Worm (Caenorhabditis elegans) whole organism, young adult: ENCODE data around the gene spat-1.

ENCODE experiments used
- C17E4.6 ChIP-seq: fragments of 200-800 bp; sonication (Bioruptor generic); IDR thresholded peaks from 2 replicates; pipeline ENCODE4 v1.3.6; 2022; ENCODE audit warnings: missing genetic modification reagents, missing genetic modification characterization, missing compliant biosample characterization
- F10E7.11 ChIP-seq: sonication (generic microtip); optimal IDR thresholded peaks from 2 replicates; lab custom pipeline; 2017; ENCODE audit warnings: mild to moderate bottlenecking, missing genetic modification characterization, moderate library complexity, missing compliant biosample characterization
- F33H1.4 ChIP-seq: fragments of 200-800 bp; sonication (Bioruptor generic); IDR thresholded peaks from 2 replicates; pipeline ENCODE4 v1.3.6; 2022; ENCODE audit warnings: missing genetic modification reagents, missing genetic modification characterization, missing compliant biosample characterization
- F57A8.1 ChIP-seq: fragments of 200-800 bp; sonication (Bioruptor generic); optimal IDR thresholded peaks from 2 replicates; lab custom pipeline; 2018; ENCODE audit warnings: mild to moderate bottlenecking, missing genetic modification characterization, moderate library complexity, missing compliant biosample characterization
- F57C9.4 ChIP-seq: sonication (generic microtip); optimal IDR thresholded peaks from 2 replicates; lab custom pipeline; 2017; ENCODE audit warnings: mild to moderate bottlenecking, missing genetic modification characterization, missing compliant biosample characterization
- K12H6.12 ChIP-seq: fragments of 200-800 bp; sonication (Bioruptor generic); optimal IDR thresholded peaks from 2 replicates; lab custom pipeline; 2018; ENCODE audit warnings: mild to moderate bottlenecking, missing genetic modification characterization, missing compliant biosample characterization
- Y53F4B.3 ChIP-seq: fragments of 200-800 bp; sonication (Bioruptor generic); IDR thresholded peaks from 2 replicates; pipeline ENCODE4 v1.3.6; 2022; ENCODE audit warnings: missing genetic modification reagents, missing genetic modification characterization, missing compliant biosample characterization
- ama-1 ChIP-seq, 3 experiments: fragments of 150-350 bp in 1 of 3; sonication (generic microtip) in 2 of 3; optimal IDR thresholded peaks; 2 replicates each; lab custom pipeline; 2014 to 2018; ENCODE audit warnings: missing biosample characterization in 2 of 3, missing genetic modification characterization in 2 of 3, missing genetic modification reagents in 2 of 3
- aptf-2 ChIP-seq: fragments of 200-800 bp; sonication (Bioruptor generic); conservative IDR thresholded peaks from 2 replicates; pipeline ENCODE4 v1.3.6; 2022; ENCODE audit warnings: missing genetic modification reagents, missing genetic modification characterization, missing compliant biosample characterization
- aptf-3 ChIP-seq: fragments of 200-800 bp; sonication (Bioruptor generic); IDR thresholded peaks from 2 replicates; pipeline ENCODE4 v1.3.6; 2022; ENCODE audit warnings: missing genetic modification characterization, missing compliant biosample characterization
- athp-1 ChIP-seq: sonication (generic microtip); optimal IDR thresholded peaks from 2 replicates; lab custom pipeline; 2017; ENCODE audit warnings: mild to moderate bottlenecking, missing genetic modification characterization, missing compliant biosample characterization
- attf-5 ChIP-seq: fragments of 200-800 bp; sonication (Bioruptor generic); optimal IDR thresholded peaks from 2 replicates; lab custom pipeline; 2018; ENCODE audit warnings: mild to moderate bottlenecking, missing genetic modification characterization, missing compliant biosample characterization
- bed-1 ChIP-seq: fragments of 200-800 bp; sonication (Bioruptor generic); IDR thresholded peaks from 2 replicates; pipeline ENCODE4 v1.3.6; 2022; ENCODE audit warnings: missing genetic modification reagents, missing genetic modification characterization, missing compliant biosample characterization
- bed-2 ChIP-seq: fragments of 200-800 bp; sonication (Bioruptor generic); IDR thresholded peaks from 2 replicates; pipeline ENCODE4 v1.3.6; 2022; ENCODE audit warnings: missing genetic modification reagents, missing genetic modification characterization, missing compliant biosample characterization
- ceh-40 ChIP-seq: fragments of 200-800 bp; sonication (Bioruptor generic); IDR thresholded peaks from 2 replicates; pipeline ENCODE4 v1.3.6; 2022; ENCODE audit warnings: missing genetic modification characterization, missing compliant biosample characterization
- ceh-91 ChIP-seq: fragments of 200-800 bp; sonication (Bioruptor generic); IDR thresholded peaks from 2 replicates; pipeline ENCODE4 v1.3.6; 2022; ENCODE audit warnings: missing genetic modification reagents, missing genetic modification characterization, missing compliant biosample characterization
- chd-7 ChIP-seq: sonication (generic microtip); optimal IDR thresholded peaks from 2 replicates; lab custom pipeline; 2016; ENCODE audit warnings: mild to moderate bottlenecking, missing genetic modification characterization, moderate library complexity, missing compliant biosample characterization
- die-1 ChIP-seq: sonication (generic microtip); optimal IDR thresholded peaks from 2 replicates; lab custom pipeline; 2016; ENCODE audit warnings: missing genotype, mild to moderate bottlenecking, missing genetic modification characterization, missing compliant biosample characterization
- dox-1 ChIP-seq: fragments of 200-800 bp; sonication (Bioruptor generic); IDR thresholded peaks from 2 replicates; pipeline ENCODE4 v1.3.6; 2022; ENCODE audit warnings: missing genetic modification reagents, missing genetic modification characterization, missing compliant biosample characterization
- efl-1 ChIP-seq: fragments of 150-350 bp; optimal IDR thresholded peaks from 2 replicates; lab custom pipeline; 2014; ENCODE audit warnings: missing biosample characterization, missing genetic modification reagents, missing genetic modification characterization
- hmg-1.2 ChIP-seq: fragments of 200-800 bp; sonication (Bioruptor generic); IDR thresholded peaks from 2 replicates; pipeline ENCODE4 v1.3.6; 2022; ENCODE audit warnings: missing genetic modification reagents, missing genetic modification characterization, missing compliant biosample characterization
- hsf-1 ChIP-seq: fragments of 200-800 bp; sonication (Bioruptor generic); IDR thresholded peaks from 2 replicates; pipeline ENCODE4 v1.3.6; 2022; ENCODE audit warnings: missing genetic modification reagents, missing genetic modification characterization, missing compliant biosample characterization
- let-526 ChIP-seq: fragments of 200-800 bp; sonication (Bioruptor generic); IDR thresholded peaks from 2 replicates; pipeline ENCODE4 v1.3.6; 2022; ENCODE audit warnings: missing genetic modification reagents, missing genetic modification characterization, missing compliant biosample characterization
- lsl-1 ChIP-seq: fragments of 200-800 bp; sonication (Bioruptor generic); optimal IDR thresholded peaks from 2 replicates; lab custom pipeline; 2018; ENCODE audit warnings: mild to moderate bottlenecking, missing genetic modification characterization, moderate library complexity, missing compliant biosample characterization
- madf-3 ChIP-seq: fragments of 200-800 bp; sonication (Bioruptor generic); IDR thresholded peaks from 2 replicates; pipeline ENCODE4 v1.3.6; 2022; ENCODE audit warnings: missing genetic modification reagents, missing genetic modification characterization, missing compliant biosample characterization
- mcd-1 ChIP-seq: fragments of 200-800 bp; sonication (Bioruptor generic); IDR thresholded peaks from 2 replicates; pipeline ENCODE4 v1.3.6; 2022; ENCODE audit warnings: missing genetic modification reagents, missing genetic modification characterization, missing compliant biosample characterization
- mes-4 ChIP-seq: sonication (generic microtip); optimal IDR thresholded peaks from 2 replicates; lab custom pipeline; 2016; ENCODE audit warnings: missing genotype, missing genetic modification characterization, missing compliant biosample characterization
- nfya-1 ChIP-seq: sonication (generic microtip); optimal IDR thresholded peaks from 2 replicates; lab custom pipeline; 2017; ENCODE audit warnings: antibody characterized with exemption, missing compliant biosample characterization, missing genetic modification characterization, borderline replicate concordance; ENCODE audit not compliant: insufficient read depth
- nfya-2 ChIP-seq: fragments of 200-800 bp; sonication (Bioruptor generic); IDR thresholded peaks from 2 replicates; pipeline ENCODE4 v1.3.6; 2022; ENCODE audit warnings: missing genetic modification reagents, missing genetic modification characterization, missing compliant biosample characterization
- pbrm-1 ChIP-seq: fragments of 200-800 bp; sonication (Bioruptor generic); IDR thresholded peaks from 2 replicates; pipeline ENCODE4 v1.3.6; 2022; ENCODE audit warnings: missing genetic modification reagents, missing genetic modification characterization, missing compliant biosample characterization
- pha-4 ChIP-seq: fragments of 150-350 bp; sonication (generic microtip); optimal IDR thresholded peaks from 2 replicates; lab custom pipeline; 2014; ENCODE audit warnings: missing biosample characterization, missing genetic modification reagents, missing genetic modification characterization
- rec-8 ChIP-seq, 2 experiments: sonication (generic microtip); optimal IDR thresholded peaks; 2 replicates each; lab custom pipeline; 2016; ENCODE audit warnings: mild to moderate bottlenecking in 2 of 2, missing genetic modification characterization in 2 of 2, missing genetic modification reagents in 2 of 2, missing genotype in 2 of 2, missing biosample characterization in 1 of 2, missing compliant biosample characterization in 1 of 2, moderate library complexity in 1 of 2
- rpc-1 ChIP-seq, 2 experiments: fragments of 150-350 bp in 1 of 2; sonication (generic microtip) in 1 of 2; optimal IDR thresholded peaks; 2 replicates each; lab custom pipeline; 2014 to 2018; ENCODE audit warnings: missing biosample characterization in 1 of 2, missing genetic modification characterization in 1 of 2, missing genetic modification reagents in 1 of 2, missing genotype in 1 of 2
- sdz-38 ChIP-seq: sonication (generic microtip); optimal IDR thresholded peaks from 2 replicates; lab custom pipeline; 2016; ENCODE audit warnings: missing genotype, missing genetic modification characterization, missing compliant biosample characterization
- somi-1 ChIP-seq: fragments of 200-800 bp; sonication (Bioruptor generic); optimal IDR thresholded peaks from 2 replicates; lab custom pipeline; 2018; ENCODE audit warnings: mild to moderate bottlenecking, missing genetic modification characterization, missing compliant biosample characterization
- sptf-2 ChIP-seq: fragments of 200-800 bp; sonication (Bioruptor generic); optimal IDR thresholded peaks from 2 replicates; lab custom pipeline; 2018; ENCODE audit warnings: mild to moderate bottlenecking, missing genetic modification characterization, missing compliant biosample characterization
- unc-62 ChIP-seq: fragments of 150-350 bp; optimal IDR thresholded peaks from 2 replicates; lab custom pipeline; 2014; ENCODE audit warnings: missing biosample characterization, missing genetic modification reagents, missing genetic modification characterization
- ztf-22 ChIP-seq: fragments of 200-800 bp; sonication (Bioruptor generic); optimal IDR thresholded peaks from 2 replicates; lab custom pipeline; 2018; ENCODE audit warnings: mild to moderate bottlenecking, missing genetic modification characterization, moderate library complexity, missing compliant biosample characterization
- ztf-3 ChIP-seq: fragments of 200-800 bp; sonication (Bioruptor generic); optimal IDR thresholded peaks from 2 replicates; lab custom pipeline; 2018; ENCODE audit warnings: mild to moderate bottlenecking, missing genetic modification characterization, missing compliant biosample characterization
- ztf-6 ChIP-seq: fragments of 200-800 bp; sonication (Bioruptor generic); IDR thresholded peaks from 2 replicates; pipeline ENCODE4 v1.3.6; 2022; ENCODE audit warnings: missing genetic modification reagents, missing genetic modification characterization, missing compliant biosample characterization

The spat-1 gene

ce11 chrII:14488661-14489060, 39.9 kb upstream of the spat-1 start, which contains the start of gene usp-14 (continued):
- TF ChIP-seq Y53F4B.3 (GFP tag; lab: Robert Waterston, UW) (no peak), sptf-2 (GFP tag; lab: Kevin White, UChicago) (no peak), ztf-22 (GFP tag; lab: Kevin White, UChicago) (no peak), F10E7.11 (no peak), hsf-1 (GFP tag; lab: Robert Waterston, UW) (no peak), ama-1 (optimal IDR thresholded peaks at IDR 0.05; lab: Kevin White, UChicago) (no peak), ama-1 (GFP tag; optimal IDR thresholded peaks at IDR 0.05; lab: Kevin White, UChicago) (no peak), bed-2 (no peak), bed-1 (GFP tag; lab: Robert Waterston, UW) (no peak), F57A8.1 (GFP tag; lab: Kevin White, UChicago) (no peak), C17E4.6 (GFP tag; lab: Robert Waterston, UW) (no peak), aptf-2 (GFP tag; lab: Robert Waterston, UW) (no peak), rpc-1 (optimal IDR thresholded peaks at IDR 0.05; lab: Kevin White, UChicago) (no peak), rpc-1 (tag; optimal IDR thresholded peaks at IDR 0.05; lab: Kevin White, UChicago) (no peak), athp-1 (no peak), nfya-1 (tag; lab: Kevin White, UChicago) (no peak), mcd-1 (GFP tag; lab: Robert Waterston, UW) (peak; percentile 78), unc-62 (GFP tag; lab: Kevin White, UChicago) (no peak), rec-8 (tag; optimal IDR thresholded peaks at IDR 0.05; lab: Kevin White, UChicago) (no peak), ztf-3 (GFP tag; lab: Kevin White, UChicago) (no peak), pha-4 (no peak), dox-1 (GFP tag; lab: Robert Waterston, UW) (peak; percentile 61), lsl-1 (GFP tag; lab: Kevin White, UChicago) (peak; percentile 35), sdz-38 (tag; lab: Kevin White, UChicago) (no peak), F33H1.4 (0 out of 2 replicates have a peak, but pooled peaks have one; percentile 30), K12H6.12 (tag; lab: Kevin White, UChicago) (no peak), ztf-6 (GFP tag; lab: Robert Waterston, UW) (no peak), madf-3 (GFP tag; lab: Robert Waterston, UW) (0 out of 2 replicates have a peak, but pooled peaks have one; percentile 33), efl-1 (GFP tag; lab: Kevin White, UChicago) (peak; percentile 76), ceh-91 (GFP tag; lab: Robert Waterston, UW) (peak; percentile 13; the same call in 1 of the 2 replicates), mes-4 (tag; lab: Kevin White, UChicago) (no peak), somi-1 (GFP tag; lab: Kevin White, UChicago) (no peak), let-526 (GFP tag; lab: Robert Waterston, UW) (no peak), ceh-40 (no peak), F57C9.4 (no peak), nfya-2 (GFP tag; lab: Robert Waterston, UW) (no peak), chd-7 (no peak), aptf-3 (GFP tag; lab: Robert Waterston, UW) (no peak), hmg-1.2 (GFP tag; lab: Robert Waterston, UW) (peak; percentile 45), die-1 (no peak), attf-5 (GFP tag; lab: Kevin White, UChicago) (peak; percentile 74), pbrm-1 (peak; percentile 62)
- TF ChIP-seq, all 124 proteins: peak for 29
